Worm (Caenorhabditis elegans): ENCODE data around the gene ver-4.

ce11 chrX:11033952-11034287 lies 51.8 kb downstream of the ver-4 start:
- TF ChIP-seq unc-39 (tag; optimal IDR thresholded peaks at IDR 0.05) (no peak), mdl-1 (tag; optimal IDR thresholded peaks at IDR 0.05) (no peak), fos-1 (tag; optimal IDR thresholded peaks at IDR 0.05) (no peak), lin-11 (tag; optimal IDR thresholded peaks at IDR 0.05) (no peak), nhr-23 (tag; optimal IDR thresholded peaks at IDR 0.05) (no peak), ztf-11 (tag; optimal IDR thresholded peaks at IDR 0.05) (no peak), nhr-6 (tag; optimal IDR thresholded peaks at IDR 0.05) (no peak), R02D3.7 (tag; optimal IDR thresholded peaks at IDR 0.05) (no peak), lin-13 (GFP tag; optimal IDR thresholded peaks at IDR 0.05) (no peak), ama-1 (optimal IDR thresholded peaks at IDR 0.05) (no peak), snpc-4 (tag; optimal IDR thresholded peaks at IDR 0.05) (no peak), elt-3 (tag; optimal IDR thresholded peaks at IDR 0.05) (no peak), elt-1 (tag; optimal IDR thresholded peaks at IDR 0.05) (no peak)
